Worm (Caenorhabditis elegans): Measurements from ENCODE around the gene math-22.
"Not testable (repeated sequence)": the region's sequence is repeated elsewhere in the genome, so short reads cannot be mapped to it uniquely, and the experiment has no call there.

math-22 gene

ce11 chrII:1905104-1905503, at the start of gene math-22:
Gene math-22 (plus strand): TSS chrII:1905404.
- no peak for TF ChIP-seq B0310.2 (tag; optimal IDR thresholded peaks at IDR 0.05)
- no peak for TF ChIP-seq ama-1 (optimal IDR thresholded peaks at IDR 0.05)
- TF ChIP-seq tbx-11 (GFP tag; IDR thresholded peaks at IDR 0.05), result no peak
- no peak for TF ChIP-seq aly-1 (tag; optimal IDR thresholded peaks at IDR 0.05)
- no peak for TF ChIP-seq ceh-13 (GFP tag; optimal IDR thresholded peaks at IDR 0.05)
- no peak for TF ChIP-seq hmbx-1 (tag; optimal IDR thresholded peaks at IDR 0.05)
- TF ChIP-seq ceh-36 (tag; optimal IDR thresholded peaks at IDR 0.05), result no peak
- no peak for TF ChIP-seq pes-1 (GFP tag; IDR thresholded peaks at IDR 0.05)
- no peak for TF ChIP-seq F13C5.2 (tag; optimal IDR thresholded peaks at IDR 0.05)
- TF ChIP-seq tra-4 (tag; optimal IDR thresholded peaks at IDR 0.05), result no peak
- TF ChIP-seq scrt-1 (GFP tag; IDR thresholded peaks at IDR 0.05), result no peak
- TF ChIP-seq sea-1 (GFP tag; conservative IDR thresholded peaks at IDR 0.05), result no peak
- no peak for TF ChIP-seq hnd-1 (tag; optimal IDR thresholded peaks at IDR 0.05)
- no peak for TF ChIP-seq ets-7 (tag; optimal IDR thresholded peaks at IDR 0.05)
- no peak for TF ChIP-seq tbx-37 (GFP tag; conservative IDR thresholded peaks at IDR 0.05)
- no peak for TF ChIP-seq flt-1 (GFP tag; IDR thresholded peaks at IDR 0.05)
- TF ChIP-seq hmg-4 (GFP tag; optimal IDR thresholded peaks at IDR 0.05), result no peak

- not testable (repeated sequence) for TF ChIP-seq F13C5.2 (tag; optimal IDR thresholded peaks at IDR 0.05); scrt-1 (GFP tag; IDR thresholded peaks at IDR 0.05); aly-1 (tag; optimal IDR thresholded peaks at IDR 0.05)
These were observed 43.9 kb upstream of the math-22 start, which contains the start of gene C16C4.18 for ce11 chrII:1861285-1861793. Gene C16C4.18 (minus strand): TSS chrII:1861335.

ce11 chrII:1862334-1862733, 42.9 kb upstream of the math-22 start, which contains the start of gene fbxb-98:
Gene fbxb-98 (plus strand): TSS chrII:1862634.
- TF ChIP-seq ceh-13 (GFP tag; optimal IDR thresholded peaks at IDR 0.05); flt-1 (GFP tag; IDR thresholded peaks at IDR 0.05); hnd-1 (tag; optimal IDR thresholded peaks at IDR 0.05): not testable (repeated sequence)

- TF ChIP-seq hmg-4 (GFP tag; optimal IDR thresholded peaks at IDR 0.05) (no peak), ceh-36 (tag; optimal IDR thresholded peaks at IDR 0.05) (no peak), ama-1 (optimal IDR thresholded peaks at IDR 0.05) (no peak), ceh-13 (GFP tag; optimal IDR thresholded peaks at IDR 0.05) (no peak), ets-7 (tag; optimal IDR thresholded peaks at IDR 0.05) (no peak), tra-4 (tag; optimal IDR thresholded peaks at IDR 0.05) (no peak), sea-1 (GFP tag; conservative IDR thresholded peaks at IDR 0.05) (no peak), pes-1 (GFP tag; IDR thresholded peaks at IDR 0.05) (no peak), aly-1 (tag; optimal IDR thresholded peaks at IDR 0.05) (no peak), tbx-37 (GFP tag; conservative IDR thresholded peaks at IDR 0.05) (no peak), hnd-1 (tag; optimal IDR thresholded peaks at IDR 0.05) (no peak)
These were observed 40.9 kb upstream of the math-22 start, which contains the start of gene C16C4.17 for ce11 chrII:1864278-1864677. Gene C16C4.17 (plus strand): TSS chrII:1864578.

ce11 chrII:1865683-1866431, 39.3 kb upstream of the math-22 start, which contains the start of gene math-15:
Gene math-15 (plus strand): TSS chrII:1866381.
- TF ChIP-seq scrt-1 (GFP tag; IDR thresholded peaks at IDR 0.05) (no peak), ceh-36 (tag; optimal IDR thresholded peaks at IDR 0.05) (no peak), ceh-13 (GFP tag; optimal IDR thresholded peaks at IDR 0.05) (no peak), aly-1 (tag; optimal IDR thresholded peaks at IDR 0.05) (no peak), hmg-4 (GFP tag; optimal IDR thresholded peaks at IDR 0.05) (no peak), B0310.2 (tag; optimal IDR thresholded peaks at IDR 0.05) (no peak), tbx-11 (GFP tag; IDR thresholded peaks at IDR 0.05) (no peak), hmbx-1 (tag; optimal IDR thresholded peaks at IDR 0.05) (no peak), ets-7 (tag; optimal IDR thresholded peaks at IDR 0.05) (no peak), tra-4 (tag; optimal IDR thresholded peaks at IDR 0.05) (no peak), sea-1 (GFP tag; conservative IDR thresholded peaks at IDR 0.05) (no peak), F13C5.2 (tag; optimal IDR thresholded peaks at IDR 0.05) (no peak), flt-1 (GFP tag; IDR thresholded peaks at IDR 0.05) (no peak), pes-1 (GFP tag; IDR thresholded peaks at IDR 0.05) (no peak), ama-1 (optimal IDR thresholded peaks at IDR 0.05) (no peak), tbx-37 (GFP tag; conservative IDR thresholded peaks at IDR 0.05) (no peak), hnd-1 (tag; optimal IDR thresholded peaks at IDR 0.05) (no peak)

- TF ChIP-seq ceh-13 (GFP tag; optimal IDR thresholded peaks at IDR 0.05) (no peak), ets-7 (tag; optimal IDR thresholded peaks at IDR 0.05) (no peak)
These were observed 36.1 kb upstream of the math-22 start, which contains the start of gene math-14 for ce11 chrII:1869120-1869519. Gene math-14 (plus strand): TSS chrII:1869420.

- TF ChIP-seq aly-1 (tag; optimal IDR thresholded peaks at IDR 0.05) (no peak), tbx-11 (GFP tag; IDR thresholded peaks at IDR 0.05) (no peak), ets-7 (tag; optimal IDR thresholded peaks at IDR 0.05) (no peak), tbx-37 (GFP tag; conservative IDR thresholded peaks at IDR 0.05) (no peak), flt-1 (GFP tag; IDR thresholded peaks at IDR 0.05) (no peak), ama-1 (optimal IDR thresholded peaks at IDR 0.05) (no peak), B0310.2 (tag; optimal IDR thresholded peaks at IDR 0.05) (no peak), ceh-36 (tag; optimal IDR thresholded peaks at IDR 0.05) (no peak), hmbx-1 (tag; optimal IDR thresholded peaks at IDR 0.05) (no peak), ceh-13 (GFP tag; optimal IDR thresholded peaks at IDR 0.05) (no peak), hnd-1 (tag; optimal IDR thresholded peaks at IDR 0.05) (no peak), scrt-1 (GFP tag; IDR thresholded peaks at IDR 0.05) (no peak), tra-4 (tag; optimal IDR thresholded peaks at IDR 0.05) (no peak)
These were observed 34.2 kb upstream of the math-22 start, which contains the start of gene math-10 for ce11 chrII:1870875-1871592. Gene math-10 (plus strand): TSS chrII:1871542.
